Fruit fly (Drosophila melanogaster): Measurements from ENCODE around the gene betaGlu.

DNA sequence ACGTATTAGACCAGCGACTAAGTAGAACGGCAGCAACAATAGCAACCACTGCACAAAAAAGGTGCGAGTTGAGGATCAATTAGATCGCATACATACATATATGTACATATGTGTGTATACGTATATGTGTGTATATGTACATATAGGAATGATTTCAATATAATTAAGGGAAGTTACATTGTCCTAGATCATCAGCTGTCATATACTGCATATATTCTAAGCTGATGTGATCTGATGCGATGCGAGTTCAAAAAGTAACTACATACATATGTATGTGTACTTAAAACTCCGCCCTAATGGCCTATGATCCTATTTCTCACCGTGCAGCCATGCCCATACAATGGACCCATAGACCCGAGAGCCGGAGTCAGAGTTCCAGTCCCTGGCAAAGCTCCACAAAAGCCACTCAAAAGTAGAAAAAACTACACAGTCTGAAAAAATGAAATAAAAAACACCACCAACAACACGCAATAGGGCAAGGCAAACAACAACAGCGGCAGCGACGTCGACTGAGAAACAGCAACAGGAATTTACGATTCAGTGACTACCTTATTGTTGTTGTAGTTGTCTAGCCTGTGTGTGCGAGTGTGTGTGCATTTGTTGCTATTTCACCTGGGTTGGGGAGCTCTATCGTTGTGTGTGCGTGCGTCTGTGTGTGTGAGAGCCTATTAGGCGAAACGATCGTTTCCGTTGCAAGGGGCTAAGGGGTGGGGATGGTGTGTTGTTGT is 48.3 kb downstream of the betaGlu start:
- no peak for TF ChIP-seq h (optimal IDR thresholded peaks at IDR 0.05)
- no peak for TF ChIP-seq insv (optimal IDR thresholded peaks at IDR 0.05)
- no peak for TF ChIP-seq Myc (optimal IDR thresholded peaks at IDR 0.05)
- TF ChIP-seq Sin3A (optimal IDR thresholded peaks at IDR 0.05), result no peak
